Worm (Caenorhabditis elegans) whole organism, L3 larva: Measurements from ENCODE around the gene F36D3.16.

Source experiments
- R02D3.7 ChIP-seq: fragments of 150-350 bp; optimal IDR thresholded peaks from 2 replicates; lab custom pipeline; 2014; ENCODE audit warnings: missing biosample characterization, missing genetic modification characterization
- ZK546.5 ChIP-seq: sonication (generic microtip); optimal IDR thresholded peaks from 2 replicates; lab custom pipeline; 2017; ENCODE audit warnings: missing biosample characterization, missing genetic modification characterization
- aly-2 ChIP-seq: fragments of 150-350 bp; optimal IDR thresholded peaks from 2 replicates; lab custom pipeline; 2014; ENCODE audit warnings: missing biosample characterization, missing genetic modification characterization
- ama-1 ChIP-seq: fragments of 150-350 bp; optimal IDR thresholded peaks from 2 replicates; lab custom pipeline; 2018
- ceh-16 ChIP-seq: sonication (generic microtip); optimal IDR thresholded peaks from 2 replicates; lab custom pipeline; 2017; ENCODE audit warnings: missing biosample characterization, missing genetic modification characterization
- ceh-82 ChIP-seq: fragments of 150-350 bp; optimal IDR thresholded peaks from 2 replicates; lab custom pipeline; 2014; ENCODE audit warnings: missing biosample characterization, missing genetic modification characterization
- daf-12 ChIP-seq: fragments of 150-350 bp; optimal IDR thresholded peaks from 2 replicates; lab custom pipeline; 2014; ENCODE audit warnings: missing biosample characterization, missing genetic modification reagents, missing genetic modification characterization
- egl-27 ChIP-seq: sonication (generic microtip); optimal IDR thresholded peaks from 4 replicates; lab custom pipeline; 2017; ENCODE audit warnings: missing biosample characterization, missing genetic modification reagents, missing genetic modification characterization
- egl-5 ChIP-seq: fragments of 150-350 bp; optimal IDR thresholded peaks from 2 replicates; lab custom pipeline; 2017; ENCODE audit warnings: missing biosample characterization, missing genetic modification reagents, missing genetic modification characterization, inconsistent platforms
- elt-1 ChIP-seq: fragments of 150-350 bp; optimal IDR thresholded peaks from 2 replicates; lab custom pipeline; 2014; ENCODE audit warnings: missing biosample characterization, missing genetic modification characterization
- elt-2 ChIP-seq: sonication (generic microtip); optimal IDR thresholded peaks from 2 replicates; lab custom pipeline; 2016; ENCODE audit warnings: missing genetic modification reagents, mild to moderate bottlenecking, missing genetic modification characterization, missing compliant biosample characterization
- eor-1 ChIP-seq, 2 experiments: fragments of 150-350 bp; optimal IDR thresholded peaks; 2 replicates each; lab custom pipeline; 2014 to 2018; ENCODE audit warnings: missing biosample characterization in 2 of 2, missing genetic modification characterization in 2 of 2
- fkh-10 ChIP-seq: sonication (generic microtip); optimal IDR thresholded peaks from 2 replicates; lab custom pipeline; 2017; ENCODE audit warnings: missing biosample characterization, missing genetic modification reagents, missing genetic modification characterization
- fos-1 ChIP-seq: fragments of 150-350 bp; optimal IDR thresholded peaks from 2 replicates; lab custom pipeline; 2014; ENCODE audit warnings: missing biosample characterization, missing genetic modification characterization
- jun-1 ChIP-seq: fragments of 150-350 bp; optimal IDR thresholded peaks from 2 replicates; lab custom pipeline; 2014; ENCODE audit warnings: missing biosample characterization, missing genetic modification reagents, missing genetic modification characterization
- lin-15B ChIP-seq: fragments of 150-350 bp; optimal IDR thresholded peaks from 2 replicates; lab custom pipeline; 2014; ENCODE audit warnings: missing biosample characterization, missing genetic modification characterization
- lin-39 ChIP-seq: fragments of 150-350 bp; optimal IDR thresholded peaks from 2 replicates; lab custom pipeline; 2018; ENCODE audit warnings: missing biosample characterization, missing genetic modification reagents, missing genetic modification characterization
- lsy-12 ChIP-seq: sonication (generic microtip); optimal IDR thresholded peaks from 2 replicates; lab custom pipeline; 2016; ENCODE audit warnings: mild to moderate bottlenecking, missing genetic modification characterization, missing compliant biosample characterization
- mdl-1 ChIP-seq: fragments of 150-350 bp; optimal IDR thresholded peaks from 2 replicates; lab custom pipeline; 2014; ENCODE audit warnings: missing biosample characterization, missing genetic modification characterization
- mml-1 ChIP-seq: fragments of 150-350 bp; sonication (generic microtip); optimal IDR thresholded peaks from 3 replicates; lab custom pipeline; 2014; ENCODE audit warnings: missing biosample characterization, missing genetic modification characterization
- nhr-12 ChIP-seq: fragments of 150-350 bp; optimal IDR thresholded peaks from 2 replicates; lab custom pipeline; 2014; ENCODE audit warnings: missing biosample characterization, missing genetic modification characterization
- nhr-23 ChIP-seq: fragments of 150-350 bp; optimal IDR thresholded peaks from 2 replicates; lab custom pipeline; 2014; ENCODE audit warnings: missing biosample characterization, missing genetic modification reagents, missing genetic modification characterization
- nhr-237 ChIP-seq: fragments of 150-350 bp; optimal IDR thresholded peaks from 2 replicates; lab custom pipeline; 2014; ENCODE audit warnings: missing biosample characterization, missing genetic modification characterization
- nhr-25 ChIP-seq: sonication (generic microtip); optimal IDR thresholded peaks from 2 replicates; lab custom pipeline; 2017; ENCODE audit warnings: missing biosample characterization, missing genetic modification characterization
- nhr-43 ChIP-seq: sonication (generic microtip); optimal IDR thresholded peaks from 2 replicates; lab custom pipeline; 2016; ENCODE audit warnings: mild to moderate bottlenecking, missing genetic modification characterization, missing compliant biosample characterization; ENCODE audit not compliant: poor library complexity, severe bottlenecking
- nhr-77 ChIP-seq: fragments of 150-350 bp; optimal IDR thresholded peaks from 2 replicates; lab custom pipeline; 2014; ENCODE audit warnings: missing biosample characterization, missing genetic modification characterization
- pha-4 ChIP-seq: fragments of 150-350 bp; optimal IDR thresholded peaks from 2 replicates; lab custom pipeline; 2014; ENCODE audit warnings: missing biosample characterization, missing genetic modification reagents, missing genetic modification characterization
- pqm-1 ChIP-seq: fragments of 150-350 bp; optimal IDR thresholded peaks from 2 replicates; lab custom pipeline; 2017; ENCODE audit warnings: missing biosample characterization, missing genetic modification characterization, inconsistent platforms
- tbx-2 ChIP-seq: sonication (generic microtip); optimal IDR thresholded peaks from 2 replicates; lab custom pipeline; 2016; ENCODE audit warnings: mild to moderate bottlenecking, missing genetic modification characterization, missing compliant biosample characterization
- unc-39 ChIP-seq: sonication (generic microtip); optimal IDR thresholded peaks from 4 replicates; lab custom pipeline; 2017; ENCODE audit warnings: missing biosample characterization, missing genetic modification characterization
- unc-62 ChIP-seq: fragments of 150-350 bp; sonication (generic microtip); optimal IDR thresholded peaks from 4 replicates; lab custom pipeline; 2014; ENCODE audit warnings: missing biosample characterization, missing genetic modification reagents, missing genetic modification characterization

The F36D3.16 gene

DNA sequence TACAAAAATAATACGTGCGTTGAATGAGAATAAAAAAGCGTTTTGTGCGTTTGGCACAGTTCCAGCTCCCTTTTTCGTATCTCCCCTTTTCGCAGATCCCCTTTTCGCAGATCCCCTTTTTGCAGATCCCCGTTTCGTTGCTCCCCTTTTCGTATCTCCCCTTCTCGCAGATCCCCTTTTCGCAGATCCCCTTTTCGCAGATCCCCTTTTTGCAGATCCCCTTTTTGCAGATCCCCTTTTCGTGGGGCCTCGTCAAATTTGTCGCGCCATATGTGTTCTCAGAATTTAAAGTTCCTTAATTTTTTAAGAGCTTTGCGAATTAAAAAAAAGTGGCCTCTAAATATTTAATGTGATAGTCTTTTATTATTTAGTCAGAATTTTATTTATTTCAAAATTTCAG lies 25.0 kb downstream of the F36D3.16 start, which contains the start of gene Y32B12B.4:
Y32B12B.4 (plus strand) TSS at position 399 of the 400 bp plus-strand sequence.
- TF ChIP-seq nhr-77 (tag; lab: Kevin White, UChicago), result no peak
- TF ChIP-seq jun-1 (tag; lab: Kevin White, UChicago), result no peak
- TF ChIP-seq lsy-12 (tag; lab: Kevin White, UChicago), result no peak
- no peak for TF ChIP-seq elt-2 (tag; lab: Kevin White, UChicago)
- TF ChIP-seq aly-2 (tag; lab: Kevin White, UChicago), result no peak
- TF ChIP-seq fos-1 (tag; lab: Kevin White, UChicago), result no peak
- no peak for TF ChIP-seq tbx-2 (tag; lab: Kevin White, UChicago)
- no peak for TF ChIP-seq ceh-82 (tag; lab: Kevin White, UChicago)
- no peak for TF ChIP-seq ZK546.5 (tag; lab: Kevin White, UChicago)
- TF ChIP-seq elt-1 (tag; lab: Kevin White, UChicago), result no peak
- no peak for TF ChIP-seq ceh-16 (tag; lab: Kevin White, UChicago)
- no peak for TF ChIP-seq unc-39
- TF ChIP-seq nhr-43, result no peak
- no peak for TF ChIP-seq fkh-10 (GFP tag; lab: Kevin White, UChicago)

DNA sequence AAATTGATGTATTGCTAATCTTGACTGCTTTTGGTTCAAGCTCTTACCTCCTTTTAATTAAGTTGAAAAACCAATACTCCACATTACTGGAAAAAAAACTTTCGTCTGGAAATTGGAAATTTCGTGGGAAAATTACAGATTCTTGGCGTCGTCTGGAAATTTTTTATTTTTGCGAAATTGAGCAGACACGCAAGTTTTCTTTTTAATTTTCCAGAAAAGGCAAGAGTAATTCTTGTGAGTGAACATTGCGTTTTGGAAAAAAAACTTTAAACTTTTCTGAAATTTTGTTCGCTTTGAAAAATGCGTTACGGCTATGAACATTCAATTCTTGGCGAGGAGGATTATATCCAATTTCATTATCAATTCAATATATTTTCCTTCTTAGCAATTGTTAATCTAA lies 37.7 kb downstream of the F36D3.16 start, which contains the start of gene sru-45:
sru-45 (plus strand) TSS at position 301 of the 400 bp plus-strand sequence.
- no peak for TF ChIP-seq R02D3.7 (tag; lab: Kevin White, UChicago)
- TF ChIP-seq unc-39, result no peak
- no peak for TF ChIP-seq lin-15B (tag; lab: Kevin White, UChicago)
- no peak for TF ChIP-seq eor-1 (tag; optimal IDR thresholded peaks at IDR 0.05; lab: Kevin White, UChicago)
- no peak for TF ChIP-seq nhr-12 (tag; lab: Kevin White, UChicago)
- no peak for TF ChIP-seq pha-4
- no peak for TF ChIP-seq lin-39
- no peak for TF ChIP-seq jun-1 (tag; lab: Kevin White, UChicago)
- TF ChIP-seq daf-12 (tag; lab: Kevin White, UChicago), result no peak
- TF ChIP-seq pqm-1 (tag; lab: Kevin White, UChicago), result no peak
- no peak for TF ChIP-seq ZK546.5 (tag; lab: Kevin White, UChicago)

DNA sequence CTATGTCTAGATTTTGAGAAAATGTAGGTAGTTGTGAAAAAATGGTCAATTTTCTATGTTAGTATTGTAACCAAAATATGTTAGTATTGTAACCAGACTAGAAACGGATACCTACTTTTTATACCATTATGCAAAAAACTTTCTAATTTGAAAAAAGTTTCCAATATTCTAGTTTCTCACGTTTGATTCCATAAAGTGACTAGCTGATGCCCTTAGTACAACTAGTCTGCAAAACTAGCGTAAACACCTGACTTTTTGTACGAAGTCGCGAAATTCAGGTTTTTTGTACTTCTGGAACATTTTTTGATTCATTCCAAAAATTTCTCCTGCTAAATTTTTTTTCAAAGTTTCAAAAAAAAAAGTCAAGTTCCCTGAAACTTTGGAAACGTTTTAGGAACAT lies 40.2 kb downstream of the F36D3.16 start:
- TF ChIP-seq R02D3.7 (tag; lab: Kevin White, UChicago) (no peak), elt-1 (tag; lab: Kevin White, UChicago) (no peak), mdl-1 (tag; lab: Kevin White, UChicago) (no peak), elt-2 (tag; lab: Kevin White, UChicago) (no peak), daf-12 (tag; lab: Kevin White, UChicago) (no peak), mml-1 (tag; lab: Kevin White, UChicago) (no peak), ama-1 (lab: Kevin White, UChicago) (no peak), nhr-12 (tag; lab: Kevin White, UChicago) (no peak), nhr-77 (tag; lab: Kevin White, UChicago) (no peak), nhr-237 (tag; lab: Kevin White, UChicago) (no peak), egl-5 (tag; lab: Kevin White, UChicago) (no peak)

DNA sequence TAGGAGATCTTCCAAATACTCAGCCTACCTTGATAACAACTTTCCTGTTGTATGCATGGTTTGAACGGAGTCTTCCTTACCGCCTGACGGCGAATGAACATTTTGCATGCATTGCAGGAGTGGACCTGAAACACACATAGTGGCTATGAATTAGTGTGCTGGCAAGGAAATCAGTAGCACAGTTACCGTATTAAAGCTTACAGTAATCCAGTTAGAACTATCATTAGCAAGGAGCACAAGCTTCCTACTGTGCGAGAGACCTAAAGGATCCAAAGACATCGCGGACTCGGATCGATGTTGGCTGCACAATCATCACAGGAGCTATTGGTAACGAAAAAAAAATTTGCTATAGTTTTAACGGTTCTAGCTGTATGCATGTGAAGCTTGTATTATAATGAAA lies 42.8 kb downstream of the F36D3.16 start, which contains the start of gene nhr-233:
nhr-233 (minus strand) TSS at position 101 of the 400 bp plus-strand sequence.
- TF ChIP-seq lsy-12 (tag; lab: Kevin White, UChicago), result no peak
- TF ChIP-seq, all 47 proteins: peak for 0

DNA sequence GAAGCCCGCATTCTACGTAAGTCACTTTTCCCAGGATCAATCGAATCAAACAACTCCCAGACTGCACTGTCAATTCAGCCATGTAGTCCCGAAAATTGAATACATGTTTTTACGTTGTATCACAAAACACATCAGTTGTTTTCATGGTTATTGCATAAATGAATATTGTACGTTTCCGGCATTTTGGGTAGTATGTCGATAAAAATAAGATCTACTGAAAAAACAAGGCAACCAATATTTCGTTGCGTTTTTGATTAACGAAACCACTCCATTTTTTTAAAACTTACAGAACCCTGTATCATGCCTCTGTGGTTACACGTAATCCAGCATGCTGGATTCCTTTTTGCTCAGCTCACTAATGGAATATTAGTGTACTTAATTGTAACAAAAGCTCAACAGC lies 45.3 kb downstream of the F36D3.16 start, which contains the start of gene str-149:
str-149 (plus strand) TSS at position 301 of the 400 bp plus-strand sequence.
- TF ChIP-seq nhr-25 (no peak), elt-1 (tag; lab: Kevin White, UChicago) (no peak), unc-62 (GFP tag; lab: Kevin White, UChicago) (no peak), fos-1 (tag; lab: Kevin White, UChicago) (no peak), egl-27 (tag; lab: Kevin White, UChicago) (no peak), lin-39 (no peak)

DNA sequence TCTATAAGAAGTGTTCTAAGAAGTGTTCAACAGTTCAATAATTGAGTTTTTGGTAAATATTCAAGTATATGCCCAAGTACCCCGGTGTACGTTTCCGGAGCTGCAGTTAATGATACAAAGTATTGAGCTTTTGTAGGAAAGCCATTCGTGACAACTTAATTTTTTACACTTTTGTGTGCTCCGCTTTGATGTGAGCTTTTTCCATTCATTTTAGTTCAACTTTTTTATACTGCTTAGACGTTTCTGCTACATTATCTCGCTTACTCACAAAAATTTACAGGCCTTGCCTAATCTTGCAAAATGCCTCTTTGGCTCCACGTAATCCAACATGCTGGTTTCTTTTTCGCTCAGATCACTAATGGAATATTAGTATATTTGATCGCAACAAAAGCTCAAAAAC lies 48.0 kb downstream of the F36D3.16 start, which contains the start of gene str-151:
str-151 (plus strand) TSS at position 301 of the 400 bp plus-strand sequence.
- no peak for TF ChIP-seq nhr-23 (tag; lab: Kevin White, UChicago)
- TF ChIP-seq unc-39, result no peak
